Fruit fly (Drosophila melanogaster): ENCODE data around the gene CG4793.

Gene CG4793

dm6 chr2L:15912008-15912900 is 10.9 kb upstream of the CG4793 start (continued):
- TF ChIP-seq CG7987 (GFP tag; optimal IDR thresholded peaks at IDR 0.05): peak; percentile 92
- peak; percentile 82 for TF ChIP-seq caup (GFP tag; optimal IDR thresholded peaks at IDR 0.05; ENCODE audit: severe bottlenecking)
- TF ChIP-seq CG2889 (GFP tag; IDR thresholded peaks at IDR 0.05): peak; percentile 86
- no peak for TF ChIP-seq Dp (GFP tag; optimal IDR thresholded peaks at IDR 0.05)
- TF ChIP-seq kni (GFP tag; optimal IDR thresholded peaks at IDR 0.05): peak; percentile 52
- peak; percentile 93 for TF ChIP-seq CG10209 (GFP tag; optimal IDR thresholded peaks at IDR 0.05)
- no peak for TF ChIP-seq Atf3 (GFP tag; optimal IDR thresholded peaks at IDR 0.05)
- peak in 1 of 2 experiments; percentile 96 for TF ChIP-seq eve (GFP tag; optimal IDR thresholded peaks at IDR 0.05)
- TF ChIP-seq CG7786 (GFP tag; optimal IDR thresholded peaks at IDR 0.05): no peak
- peak; percentile 75 for TF ChIP-seq Deaf1 (tag; optimal IDR thresholded peaks at IDR 0.05)
- TF ChIP-seq Rfx (GFP tag; IDR thresholded peaks at IDR 0.05): peak; percentile 92
- TF ChIP-seq odd (GFP tag; optimal IDR thresholded peaks at IDR 0.05): peak; percentile 93
- no peak for TF ChIP-seq CG33213 (GFP tag; optimal IDR thresholded peaks at IDR 0.05)
- no peak for TF ChIP-seq btn (GFP tag; optimal IDR thresholded peaks at IDR 0.05)
- peak; percentile 64 for TF ChIP-seq CG18476 (GFP tag; optimal IDR thresholded peaks at IDR 0.05)
- TF ChIP-seq CG13424 (tag; optimal IDR thresholded peaks at IDR 0.05): peak; percentile 96
- TF ChIP-seq CG10366 (GFP tag; IDR thresholded peaks at IDR 0.05): peak; percentile 96
- 0 out of 3 replicates have a peak, but pooled peaks have one; percentile 24 for TF ChIP-seq CG6175 (GFP tag; IDR thresholded peaks at IDR 0.05)
- peak; percentile 78 for TF ChIP-seq CG10543 (GFP tag; optimal IDR thresholded peaks at IDR 0.05)
- TF ChIP-seq CG11085 (GFP tag; IDR thresholded peaks at IDR 0.05): peak; percentile 75
- TF ChIP-seq Vsx1 (GFP tag; optimal IDR thresholded peaks at IDR 0.05): peak; percentile 83
- TF ChIP-seq Ravus (GFP tag; IDR thresholded peaks at IDR 0.05): peak; percentile 60
- no peak for TF ChIP-seq kah (GFP tag; optimal IDR thresholded peaks at IDR 0.05)
- TF ChIP-seq dysf (GFP tag; IDR thresholded peaks at IDR 0.05): peak; percentile 96
- TF ChIP-seq bcd (GFP tag; optimal IDR thresholded peaks at IDR 0.05): peak; percentile 89
- peak; percentile 1 for TF ChIP-seq CG9797 (GFP tag; optimal IDR thresholded peaks at IDR 0.05)
- no peak for TF ChIP-seq HLHmδ (GFP tag; optimal IDR thresholded peaks at IDR 0.05)
- TF ChIP-seq CG31441 (GFP tag; IDR thresholded peaks at IDR 0.05): peak; percentile 91
- peak; percentile 91 for TF ChIP-seq Meics (GFP tag; optimal IDR thresholded peaks at IDR 0.05)
- peak; percentile 83 for TF ChIP-seq CG12942 (GFP tag; optimal IDR thresholded peaks at IDR 0.05)
- TF ChIP-seq CG10147 (GFP tag; optimal IDR thresholded peaks at IDR 0.05): peak; percentile 88
- peak; percentile 73 for TF ChIP-seq pnt (GFP tag; optimal IDR thresholded peaks at IDR 0.05)
- peak; percentile 94 for TF ChIP-seq CG7556 (GFP tag; optimal IDR thresholded peaks at IDR 0.05)
- peak; percentile 61; the same call in 1 of the 3 replicates for TF ChIP-seq C15 (GFP tag; IDR thresholded peaks at IDR 0.05)
- peak; percentile 99 for TF ChIP-seq gsb-n (tag; optimal IDR thresholded peaks at IDR 0.05)
- TF ChIP-seq gfzf (GFP tag; optimal IDR thresholded peaks at IDR 0.05): no peak
- TF ChIP-seq ase (GFP tag; IDR thresholded peaks at IDR 0.05): peak; percentile 80
- peak; percentile 87 for TF ChIP-seq D19B (GFP tag; optimal IDR thresholded peaks at IDR 0.05)
- peak; percentile 91 for TF ChIP-seq CG18599 (GFP tag; optimal IDR thresholded peaks at IDR 0.05)
- TF ChIP-seq CG10321 (GFP tag; IDR thresholded peaks at IDR 0.05): peak; percentile 76; the same call in 1 of the 2 replicates
- TF ChIP-seq fd102C (GFP tag; optimal IDR thresholded peaks at IDR 0.05): no peak
- TF ChIP-seq CG11456 (GFP tag; IDR thresholded peaks at IDR 0.05): peak; percentile 62; the same call in 1 of the 3 replicates
- peak; percentile 100 for TF ChIP-seq CG12769 (tag; optimal IDR thresholded peaks at IDR 0.05)
- TF ChIP-seq BEAF-32 (GFP tag; optimal IDR thresholded peaks at IDR 0.05): no peak
- TF ChIP-seq CG34224 (GFP tag; IDR thresholded peaks at IDR 0.05; ENCODE audit: partially characterized antibody): no peak
- TF ChIP-seq Hmx (GFP tag; optimal IDR thresholded peaks at IDR 0.05): no peak
- TF ChIP-seq Aef1 (GFP tag; IDR thresholded peaks at IDR 0.05): peak; percentile 88
- TF ChIP-seq sisA (GFP tag; IDR thresholded peaks at IDR 0.05): peak; percentile 84

Measured in whole organism, embryonic.